Worm (Caenorhabditis elegans) whole organism, early embryonic: Measurements from ENCODE around the gene T09A12.8.

Source experiments
- B0310.2 ChIP-seq: sonication (generic microtip); optimal IDR thresholded peaks from 2 replicates; lab custom pipeline; 2016; ENCODE audit warnings: mild to moderate bottlenecking, missing genetic modification characterization, missing compliant biosample characterization
- F13C5.2 ChIP-seq: sonication (generic microtip); optimal IDR thresholded peaks from 2 replicates; lab custom pipeline; 2017; ENCODE audit warnings: mild to moderate bottlenecking, missing genetic modification characterization, inconsistent platforms, missing compliant biosample characterization
- aly-1 ChIP-seq: sonication (generic microtip); optimal IDR thresholded peaks from 2 replicates; lab custom pipeline; 2016; ENCODE audit warnings: missing genetic modification characterization, missing compliant biosample characterization
- ama-1 ChIP-seq: fragments of 150-350 bp; optimal IDR thresholded peaks from 2 replicates; lab custom pipeline; 2014
- ceh-36 ChIP-seq: sonication (generic microtip); optimal IDR thresholded peaks from 2 replicates; lab custom pipeline; 2016; ENCODE audit warnings: missing genetic modification characterization, inconsistent platforms, missing compliant biosample characterization
- ets-7 ChIP-seq: sonication (generic microtip); optimal IDR thresholded peaks from 2 replicates; lab custom pipeline; 2016; ENCODE audit warnings: missing genotype, missing genetic modification characterization, missing compliant biosample characterization
- flt-1 ChIP-seq: fragments of 200-800 bp; sonication (Bioruptor generic); IDR thresholded peaks from 2 replicates; pipeline ENCODE4 v1.3.6; 2022; ENCODE audit warnings: missing genetic modification characterization, missing compliant biosample characterization
- hmbx-1 ChIP-seq: sonication (generic microtip); optimal IDR thresholded peaks from 2 replicates; lab custom pipeline; 2016; ENCODE audit warnings: mild to moderate bottlenecking, missing genetic modification characterization, missing compliant biosample characterization
- pes-1 ChIP-seq: fragments of 200-800 bp; sonication (Bioruptor generic); IDR thresholded peaks from 2 replicates; pipeline ENCODE4 v1.3.6; 2022; ENCODE audit warnings: missing genetic modification reagents, missing genetic modification characterization, missing compliant biosample characterization
- tbx-11 ChIP-seq: fragments of 200-800 bp; sonication (Bioruptor generic); IDR thresholded peaks from 2 replicates; pipeline ENCODE4 v1.3.6; 2022; ENCODE audit warnings: missing genetic modification characterization, missing compliant biosample characterization
- tbx-37 ChIP-seq: fragments of 200-800 bp; sonication (Bioruptor generic); conservative IDR thresholded peaks from 2 replicates; pipeline ENCODE4 v1.3.6; 2022; ENCODE audit warnings: missing genetic modification reagents, missing genetic modification characterization, missing compliant biosample characterization

DNA sequence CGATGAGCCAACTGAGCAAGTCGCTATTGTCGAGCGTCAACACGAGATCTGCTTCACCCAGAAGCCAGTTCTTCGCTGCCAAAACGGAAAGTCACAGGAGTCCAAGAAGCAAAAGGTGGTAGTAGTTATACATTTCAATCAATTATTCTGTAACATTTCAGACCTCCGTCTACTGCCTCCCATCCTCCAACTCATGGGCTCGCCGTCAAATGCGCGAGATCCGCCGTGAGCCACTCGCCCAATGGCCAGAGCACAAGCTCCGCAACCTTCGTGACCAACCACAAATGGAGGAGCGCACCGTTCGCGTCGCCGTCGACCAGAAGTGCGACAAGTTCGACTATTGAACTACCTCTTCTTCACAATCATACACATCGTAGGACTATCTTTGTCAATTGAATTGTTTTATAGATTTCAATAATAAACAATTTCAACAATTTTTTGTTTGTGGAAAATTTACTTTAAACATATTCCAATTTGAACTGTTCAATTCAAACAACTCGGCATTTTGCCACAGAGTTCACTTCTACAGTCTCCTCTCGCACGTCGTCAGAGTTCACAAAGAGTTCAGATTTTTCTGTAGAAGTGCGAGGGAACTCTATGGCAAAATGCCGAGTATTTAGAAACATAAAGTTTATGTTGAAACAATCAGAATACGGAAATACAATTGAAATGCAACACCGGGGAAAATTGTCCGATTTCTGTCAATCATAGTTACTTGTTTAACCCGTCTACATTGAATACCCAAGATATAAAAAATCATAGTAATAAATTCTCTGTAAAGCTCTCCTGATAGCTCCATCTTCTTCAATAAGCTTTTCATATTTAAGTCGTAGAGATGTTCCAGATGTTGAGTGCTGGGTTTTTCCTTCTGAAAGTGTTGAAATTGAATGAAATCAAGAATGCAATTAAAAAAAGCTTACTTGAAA lies 22.8 kb upstream of the T09A12.8 start:
- TF ChIP-seq ceh-36: no peak
- TF ChIP-seq flt-1: no peak
- TF ChIP-seq ets-7: no peak
- TF ChIP-seq ama-1 (lab: Kevin White, UChicago): no peak
- TF ChIP-seq hmbx-1 (tag; lab: Kevin White, UChicago): no peak
- no peak for TF ChIP-seq B0310.2
- no peak for TF ChIP-seq tbx-11 (GFP tag; lab: Robert Waterston, UW)
- no peak for TF ChIP-seq aly-1 (tag; lab: Kevin White, UChicago)
- TF ChIP-seq F13C5.2 (tag; lab: Kevin White, UChicago): no peak
- no peak for TF ChIP-seq pes-1 (GFP tag; lab: Robert Waterston, UW)
- no peak for TF ChIP-seq tbx-37
